Fruit fly (Drosophila melanogaster) whole organism, embryonic: ENCODE data around the gene smg.

Experiments
- Adf1 ChIP-seq: fragments of 200-800 bp; sonication (Bioruptor generic); IDR thresholded peaks from 2 replicates; pipeline ENCODE4 v1.3.6; 2022; ENCODE audit warnings: missing biosample characterization, missing genetic modification characterization
- Bdp1 ChIP-seq: fragments of 200-800 bp; sonication (Bioruptor generic); optimal IDR thresholded peaks from 3 replicates; lab custom pipeline; 2016; ENCODE audit warnings: missing biosample characterization, missing genetic modification characterization
- CG10267 ChIP-seq: fragments of 200-800 bp; sonication (Bioruptor generic); optimal IDR thresholded peaks from 2 replicates; lab custom pipeline; 2018; ENCODE audit warnings: missing biosample characterization, mild to moderate bottlenecking, missing genetic modification characterization, moderate library complexity
- CG11085 ChIP-seq: fragments of 200-800 bp; sonication (Bioruptor generic); IDR thresholded peaks from 2 replicates; pipeline ENCODE4 v1.3.6; 2022; ENCODE audit warnings: missing biosample characterization, missing genetic modification characterization
- CG12942 ChIP-seq: fragments of 200-800 bp; sonication (Bioruptor generic); optimal IDR thresholded peaks from 3 replicates; lab custom pipeline; 2016; ENCODE audit warnings: missing biosample characterization, missing genetic modification characterization
- CG15479 ChIP-seq: fragments of 200-800 bp; sonication (Bioruptor generic); optimal IDR thresholded peaks from 3 replicates; lab custom pipeline; 2019; ENCODE audit warnings: missing biosample characterization, mild to moderate bottlenecking, missing genetic modification characterization, moderate library complexity
- CG1603 ChIP-seq: fragments of 200-800 bp; sonication (Bioruptor generic); optimal IDR thresholded peaks from 2 replicates; lab custom pipeline; 2019; ENCODE audit warnings: missing biosample characterization, mild to moderate bottlenecking, missing genetic modification characterization, moderate library complexity
- CG17361 ChIP-seq: fragments of 200-800 bp; sonication (Bioruptor generic); IDR thresholded peaks from 3 replicates; pipeline ENCODE4 v1.3.6; 2022; ENCODE audit warnings: missing biosample characterization, missing genetic modification characterization
- CG2202 ChIP-seq: fragments of 200-800 bp; sonication (Bioruptor generic); optimal IDR thresholded peaks from 2 replicates; lab custom pipeline; 2018; ENCODE audit warnings: missing biosample characterization, mild to moderate bottlenecking, missing genetic modification characterization
- CG30403 ChIP-seq: fragments of 200-800 bp; sonication (Bioruptor generic); optimal IDR thresholded peaks from 3 replicates; lab custom pipeline; 2016; ENCODE audit warnings: missing biosample characterization, missing genetic modification characterization
- CG3281 ChIP-seq: fragments of 200-800 bp; sonication (Bioruptor generic); optimal IDR thresholded peaks from 3 replicates; lab custom pipeline; 2017; ENCODE audit warnings: missing biosample characterization, mild to moderate bottlenecking, missing genetic modification characterization
- CG33213 ChIP-seq: fragments of 200-800 bp; sonication (Bioruptor generic); optimal IDR thresholded peaks from 3 replicates; lab custom pipeline; 2016; ENCODE audit warnings: missing biosample characterization, missing genetic modification characterization
- CG6272 ChIP-seq: fragments of 200-800 bp; sonication (Bioruptor generic); IDR thresholded peaks from 2 replicates; pipeline ENCODE4 v1.3.6; 2022; ENCODE audit warnings: missing biosample characterization, missing genetic modification characterization
- CG6791 ChIP-seq: fragments of 200-800 bp; sonication (Bioruptor generic); IDR thresholded peaks from 3 replicates; pipeline ENCODE4 v1.3.6; 2022; ENCODE audit warnings: missing biosample characterization, missing genetic modification characterization; ENCODE audit not compliant: partially characterized antibody
- CG7745 ChIP-seq: fragments of 200-800 bp; sonication (Bioruptor generic); optimal IDR thresholded peaks from 2 replicates; lab custom pipeline; 2018; ENCODE audit warnings: missing biosample characterization, mild to moderate bottlenecking, missing genetic modification characterization, moderate library complexity
- CG7839 ChIP-seq: fragments of 200-800 bp; sonication (Bioruptor generic); optimal IDR thresholded peaks from 3 replicates; lab custom pipeline; 2018; ENCODE audit warnings: missing biosample characterization, mild to moderate bottlenecking, missing genetic modification characterization, moderate library complexity
- CG7963 ChIP-seq: fragments of 200-800 bp; sonication (Bioruptor generic); IDR thresholded peaks from 3 replicates; pipeline ENCODE4 v1.3.6; 2022; ENCODE audit warnings: missing biosample characterization, missing genetic modification characterization; ENCODE audit not compliant: partially characterized antibody
- CG7987 ChIP-seq: fragments of 200-800 bp; sonication (Bioruptor generic); optimal IDR thresholded peaks from 2 replicates; lab custom pipeline; 2018; ENCODE audit warnings: missing biosample characterization, mild to moderate bottlenecking, missing genetic modification characterization, moderate library complexity
- D19A ChIP-seq: fragments of 200-800 bp; optimal IDR thresholded peaks from 3 replicates; lab custom pipeline; 2019; ENCODE audit warnings: missing biosample characterization, mild to moderate bottlenecking, missing genetic modification characterization, moderate library complexity
- E2f2 ChIP-seq: fragments of 200-800 bp; sonication (Bioruptor generic); IDR thresholded peaks from 2 replicates; pipeline ENCODE4 v1.3.6; 2022; ENCODE audit warnings: missing biosample characterization, missing genetic modification characterization
- Eip74EF ChIP-seq, 2 experiments: fragments of 200-800 bp in 1 of 2; fragments of >200 bp in 1 of 2; sonication (Bioruptor generic) in 1 of 2; optimal IDR thresholded peaks; 2 replicates each; lab custom pipeline; 2017 to 2019; ENCODE audit warnings: missing biosample characterization in 2 of 2, missing genetic modification characterization in 2 of 2, mild to moderate bottlenecking in 1 of 2, moderate library complexity in 1 of 2
- Myb ChIP-seq: fragments of 200-800 bp; sonication (Bioruptor generic); optimal IDR thresholded peaks from 2 replicates; lab custom pipeline; 2016; ENCODE audit warnings: missing biosample characterization, missing genetic modification characterization
- Nf-YB ChIP-seq: fragments of 200-800 bp; sonication (Bioruptor generic); optimal IDR thresholded peaks from 3 replicates; lab custom pipeline; 2019; ENCODE audit warnings: missing biosample characterization, mild to moderate bottlenecking, missing genetic modification characterization, moderate library complexity
- Spps ChIP-seq: fragments of 200-800 bp; sonication (Bioruptor generic); optimal IDR thresholded peaks from 2 replicates; lab custom pipeline; 2018; ENCODE audit warnings: missing biosample characterization, mild to moderate bottlenecking, missing genetic modification characterization
- Sry-β ChIP-seq: fragments of 200-800 bp; sonication (Bioruptor generic); optimal IDR thresholded peaks from 2 replicates; lab custom pipeline; 2018; ENCODE audit warnings: missing biosample characterization, mild to moderate bottlenecking, missing genetic modification characterization, moderate library complexity
- ato ChIP-seq: fragments of 200-800 bp; sonication (Bioruptor generic); IDR thresholded peaks from 2 replicates; pipeline ENCODE4 v1.3.6; 2022; ENCODE audit warnings: missing biosample characterization, missing genetic modification characterization; ENCODE audit not compliant: partially characterized antibody
- cg ChIP-seq: fragments of 200-800 bp; sonication (Bioruptor generic); optimal IDR thresholded peaks from 3 replicates; lab custom pipeline; 2019; ENCODE audit warnings: missing biosample characterization, mild to moderate bottlenecking, missing genetic modification characterization, moderate library complexity
- chinmo ChIP-seq: fragments of 200-800 bp; sonication (Bioruptor generic); IDR thresholded peaks from 4 replicates; pipeline ENCODE4 v1.3.6; 2022; ENCODE audit warnings: missing biosample characterization, missing genetic modification characterization; ENCODE audit not compliant: partially characterized antibody
- chn ChIP-seq: fragments of 200-800 bp; sonication (Bioruptor generic); optimal IDR thresholded peaks from 2 replicates; lab custom pipeline; 2016; ENCODE audit warnings: missing biosample characterization, missing genetic modification characterization
- ci ChIP-seq: fragments of 200-800 bp; sonication (Bioruptor generic); IDR thresholded peaks from 3 replicates; pipeline ENCODE4 v1.3.6; 2022; ENCODE audit warnings: missing biosample characterization, missing genetic modification characterization
- corto ChIP-seq: fragments of 200-800 bp; sonication (Bioruptor generic); optimal IDR thresholded peaks from 2 replicates; lab custom pipeline; 2016; ENCODE audit warnings: missing biosample characterization, mild to moderate bottlenecking, missing genetic modification characterization, moderate library complexity
- dm ChIP-seq: fragments of 200-800 bp; sonication (Bioruptor generic); optimal IDR thresholded peaks from 3 replicates; lab custom pipeline; 2016; ENCODE audit warnings: missing biosample characterization, missing genetic modification characterization
- hkb ChIP-seq, 2 experiments: fragments of 200-800 bp in 1 of 2; fragments of >200 bp in 1 of 2; sonication (Bioruptor generic) in 1 of 2; IDR thresholded peaks in 1 of 2; optimal IDR thresholded peaks in 1 of 2; 2 replicates each; pipeline versions ENCODE4 v1.3.6 to Lab custom; 2017 to 2022; ENCODE audit warnings: missing biosample characterization in 1 of 2, missing genetic modification characterization in 1 of 2
- ken ChIP-seq: fragments of 200-800 bp; sonication (Bioruptor generic); IDR thresholded peaks from 3 replicates; pipeline ENCODE4 v1.3.6; 2022; ENCODE audit warnings: missing biosample characterization, missing genetic modification characterization
- lilli ChIP-seq: fragments of 200-800 bp; sonication (Bioruptor generic); optimal IDR thresholded peaks from 3 replicates; lab custom pipeline; 2016; ENCODE audit warnings: missing biosample characterization, missing genetic modification characterization
- lmd ChIP-seq: fragments of 200-800 bp; sonication (Bioruptor generic); IDR thresholded peaks from 2 replicates; pipeline ENCODE4 v1.3.6; 2022; ENCODE audit warnings: missing biosample characterization, missing genetic modification characterization
- maf-S ChIP-seq: fragments of 200-800 bp; sonication (Bioruptor generic); optimal IDR thresholded peaks from 2 replicates; lab custom pipeline; 2016; ENCODE audit warnings: missing biosample characterization, missing genetic modification characterization
- nerfin-2 ChIP-seq: fragments of 200-800 bp; sonication (Bioruptor generic); IDR thresholded peaks from 2 replicates; pipeline ENCODE4 v1.3.6; 2022; ENCODE audit warnings: missing biosample characterization, missing genetic modification characterization; ENCODE audit not compliant: partially characterized antibody
- nmo ChIP-seq: fragments of 200-800 bp; sonication (Bioruptor generic); optimal IDR thresholded peaks from 2 replicates; lab custom pipeline; 2018; ENCODE audit warnings: missing biosample characterization, mild to moderate bottlenecking, missing genetic modification characterization, moderate library complexity
- pnt ChIP-seq: fragments of 200-800 bp; sonication (Bioruptor generic); optimal IDR thresholded peaks from 3 replicates; lab custom pipeline; 2016; ENCODE audit warnings: missing biosample characterization, missing genetic modification characterization
- pum ChIP-seq: fragments of 200-800 bp; sonication (Bioruptor generic); optimal IDR thresholded peaks from 2 replicates; lab custom pipeline; 2016; ENCODE audit warnings: missing biosample characterization, missing genetic modification characterization
- row ChIP-seq: fragments of 200-800 bp; sonication (Bioruptor generic); IDR thresholded peaks from 3 replicates; pipeline ENCODE4 v1.3.6; 2022; ENCODE audit warnings: missing biosample characterization, missing genetic modification characterization
- sob ChIP-seq: fragments of 200-800 bp; sonication (Bioruptor generic); IDR thresholded peaks from 2 replicates; pipeline ENCODE4 v1.3.6; 2022; ENCODE audit warnings: missing biosample characterization, missing genetic modification characterization
- tin ChIP-seq: fragments of 200-800 bp; sonication (Bioruptor generic); optimal IDR thresholded peaks from 3 replicates; lab custom pipeline; 2016; ENCODE audit warnings: missing biosample characterization, missing genetic modification characterization
- tll ChIP-seq, 2 experiments: fragments of 200-800 bp in 1 of 2; fragments of >200 bp in 1 of 2; sonication (Bioruptor generic) in 1 of 2; optimal IDR thresholded peaks; 2 replicates each; lab custom pipeline; 2017 to 2019; ENCODE audit warnings: missing biosample characterization in 2 of 2, missing genetic modification characterization in 2 of 2, mild to moderate bottlenecking in 1 of 2, moderate library complexity in 1 of 2
- unc-4 ChIP-seq: fragments of 200-800 bp; sonication (Bioruptor generic); IDR thresholded peaks from 2 replicates; pipeline ENCODE4 v1.3.6; 2022; ENCODE audit warnings: missing biosample characterization, missing genetic modification characterization; ENCODE audit not compliant: partially characterized antibody
- wdn ChIP-seq: fragments of 200-800 bp; sonication (Bioruptor generic); IDR thresholded peaks from 2 replicates; pipeline ENCODE4 v1.3.6; 2022; ENCODE audit warnings: missing biosample characterization, missing genetic modification characterization
- zfh2 ChIP-seq: fragments of 200-800 bp; sonication (Bioruptor generic); optimal IDR thresholded peaks from 2 replicates; lab custom pipeline; 2016; ENCODE audit warnings: missing biosample characterization, missing genetic modification characterization

smg gene

DNA sequence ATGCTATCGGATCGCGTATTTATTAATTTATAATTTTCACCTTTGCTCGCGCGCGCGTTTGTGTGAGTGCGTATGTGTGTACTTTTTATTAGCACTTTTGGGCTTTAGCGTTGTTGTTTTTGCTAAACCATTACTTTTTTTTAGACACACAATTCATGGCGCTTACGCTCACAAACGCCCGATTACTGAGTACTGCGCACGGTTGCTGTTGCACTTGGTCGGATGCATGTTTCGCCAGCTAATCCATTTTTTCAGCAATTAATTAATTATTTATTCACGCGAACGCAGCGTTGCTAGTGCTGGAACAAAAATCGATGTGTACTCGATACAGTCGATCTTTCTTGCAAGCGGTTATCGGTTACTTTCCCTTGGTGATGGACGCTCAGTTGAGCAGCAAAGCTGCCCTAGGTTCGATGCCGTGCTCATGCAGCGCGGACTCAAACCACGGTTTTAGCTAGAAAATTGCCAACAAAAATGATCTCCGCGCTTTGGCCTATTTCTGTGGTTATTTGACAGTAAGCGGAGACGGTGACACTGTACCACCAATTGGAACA lies at the start of gene smg, which contains the start of gene CG5087 (continued):
- TF ChIP-seq chn (GFP tag; lab: Kevin White, UChicago) (peak; percentile 36), CG6272 (GFP tag; lab: Robert Waterston, UW) (no peak), CG7745 (peak; percentile 79), unc-4 (GFP tag; lab: Robert Waterston, UW) (peak; percentile 67), corto (GFP tag; lab: Kevin White, UChicago) (peak; percentile 39), CG3281 (GFP tag; lab: Kevin White, UChicago) (peak; percentile 3), ato (GFP tag; lab: Robert Waterston, UW) (peak; percentile 59), Nf-YB (GFP tag; lab: Kevin White, UChicago) (peak; percentile 2), CG2202 (tag; lab: Kevin White, UChicago) (no peak), tin (GFP tag; lab: Kevin White, UChicago) (peak; percentile 42), dm (GFP tag; lab: Kevin White, UChicago) (peak; percentile 57), nerfin-2 (GFP tag; lab: Robert Waterston, UW) (no peak), Myb (GFP tag; lab: Kevin White, UChicago) (peak; percentile 49), Adf1 (GFP tag; lab: Robert Waterston, UW) (0 out of 2 replicates have a peak, but pooled peaks have one; percentile 6), CG30403 (peak; percentile 50), CG33213 (GFP tag; lab: Kevin White, UChicago) (peak; percentile 93), hkb (optimal IDR thresholded peaks at IDR 0.05; lab: Kevin White, UChicago) (peak; percentile 66), hkb (GFP tag; IDR thresholded peaks at IDR 0.05; lab: Robert Waterston, UW) (no peak), E2f2 (GFP tag; lab: Robert Waterston, UW) (peak; percentile 46), CG10267 (tag; lab: Kevin White, UChicago) (peak; percentile 78), CG7839 (tag; lab: Kevin White, UChicago) (no peak), CG6791 (GFP tag; lab: Robert Waterston, UW) (peak; percentile 85), Bdp1 (GFP tag; lab: Kevin White, UChicago) (peak; percentile 37), CG7963 (GFP tag; lab: Robert Waterston, UW) (peak; percentile 42; the same call in 2 of the 3 replicates), cg (GFP tag; lab: Kevin White, UChicago) (peak; percentile 74), Spps (tag; lab: Kevin White, UChicago) (no peak), lilli (GFP tag; lab: Kevin White, UChicago) (peak; percentile 54), nmo (GFP tag; lab: Kevin White, UChicago) (peak; percentile 71), pnt (GFP tag; lab: Kevin White, UChicago) (no peak), ci (peak; percentile 60; the same call in 1 of the 3 replicates), Eip74EF (GFP tag; optimal IDR thresholded peaks at IDR 0.05; lab: Kevin White, UChicago) (peak in 1 of 2 experiments; percentile 50), row (peak; percentile 55), CG15479 (no peak), maf-S (GFP tag; lab: Kevin White, UChicago) (peak; percentile 62), chinmo (peak; percentile 86; the same call in 3 of the 4 replicates), tll (GFP tag; optimal IDR thresholded peaks at IDR 0.05; lab: Kevin White, UChicago) (peak in 1 of 2 experiments; percentile 15), lmd (GFP tag; lab: Robert Waterston, UW) (peak; percentile 19; the same call in 1 of the 2 replicates), D19A (tag; lab: Kevin White, UChicago) (peak; percentile 6), CG1603 (peak; percentile 94), CG7987 (GFP tag; lab: Kevin White, UChicago) (peak; percentile 56), zfh2 (GFP tag; lab: Kevin White, UChicago) (peak; percentile 55), CG17361 (GFP tag; lab: Robert Waterston, UW) (peak; percentile 11; the same call in 1 of the 3 replicates), pum (peak; percentile 2), CG11085 (GFP tag; lab: Robert Waterston, UW) (0 out of 2 replicates have a peak, but pooled peaks have one; percentile 22), sob (GFP tag; lab: Robert Waterston, UW) (peak; percentile 70), wdn (GFP tag; lab: Robert Waterston, UW) (peak; percentile 31; the same call in 1 of the 2 replicates), ken (peak; percentile 70), Sry-β (peak; percentile 79), CG12942 (GFP tag; lab: Kevin White, UChicago) (peak; percentile 46)
